Worm (Caenorhabditis elegans): ENCODE results near the gene clec-177.

ce11 chrIV:4986246-4986645 is at the start of gene clec-177:
- TF ChIP-seq him-1 (tag; optimal IDR thresholded peaks at IDR 0.05) (no peak), dao-5 (tag; optimal IDR thresholded peaks at IDR 0.05) (no peak), W03F9.2 (tag; optimal IDR thresholded peaks at IDR 0.05) (no peak)

All from whole organism, L4/young adult.